Worm (Caenorhabditis elegans): ENCODE measurements around the gene mvb-12.

Gene mvb-12

ce11 chrIV:7870451-7870850 is 40.1 kb downstream of the mvb-12 start, which contains the start of gene T06C10.3:
Gene T06C10.3 (plus strand): TSS chrIV:7870751.
- TF ChIP-seq ztf-26 (tag; optimal IDR thresholded peaks at IDR 0.05) (no peak), hrde-1 (tag; optimal IDR thresholded peaks at IDR 0.05; ENCODE audit: borderline replicate concordance) (no peak), lir-1 (GFP tag; conservative IDR thresholded peaks at IDR 0.05) (no peak), lsy-27 (tag; optimal IDR thresholded peaks at IDR 0.05; ENCODE audit: borderline replicate concordance, insufficient read depth) (no peak), Y53F4B.3 (GFP tag; IDR thresholded peaks at IDR 0.05) (no peak), sdz-38 (tag; optimal IDR thresholded peaks at IDR 0.05) (no peak), zim-3 (tag; optimal IDR thresholded peaks at IDR 0.05) (no peak)

DNA sequence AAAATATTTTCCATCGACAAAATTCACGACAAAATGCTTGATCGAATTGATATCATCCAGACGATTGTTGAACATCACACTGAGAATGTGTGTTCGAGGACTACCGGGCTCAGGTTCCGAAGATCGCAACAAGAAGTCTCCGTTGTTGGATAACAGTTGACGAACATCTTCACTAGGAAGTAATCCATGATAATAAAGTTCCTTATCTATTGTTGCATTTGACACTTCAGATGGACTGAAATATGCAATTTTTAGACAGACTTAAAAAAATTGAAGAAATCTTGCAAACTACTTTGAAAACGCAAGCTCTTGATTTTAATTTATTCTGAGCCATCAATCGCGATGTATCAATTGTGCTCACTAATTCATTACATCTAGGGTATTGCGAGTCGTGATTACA is 46.9 kb downstream of the mvb-12 start:
- TF ChIP-seq snpc-1.3 (tag; optimal IDR thresholded peaks at IDR 0.05; ENCODE audit: insufficient read depth) = no peak
- no peak for TF ChIP-seq rcor-1 (GFP tag; IDR thresholded peaks at IDR 0.05)
- no peak for TF ChIP-seq T26A5.8 (tag; optimal IDR thresholded peaks at IDR 0.05)
- no peak for TF ChIP-seq ceh-79 (tag; optimal IDR thresholded peaks at IDR 0.05)
- TF ChIP-seq B0035.1 (tag; optimal IDR thresholded peaks at IDR 0.05) = no peak
- TF ChIP-seq ztf-28 (GFP tag; IDR thresholded peaks at IDR 0.05) = no peak
- no peak for TF ChIP-seq nfyb-1 (GFP tag; IDR thresholded peaks at IDR 0.05)
- no peak for TF ChIP-seq lin-26 (GFP tag; IDR thresholded peaks at IDR 0.05)
- no peak for TF ChIP-seq let-526 (GFP tag; IDR thresholded peaks at IDR 0.05)
- TF ChIP-seq lag-1 (GFP tag; IDR thresholded peaks at IDR 0.05) = no peak
- TF ChIP-seq Y53F4B.3 (GFP tag; IDR thresholded peaks at IDR 0.05) = no peak
- no peak for TF ChIP-seq mel-28 (tag; optimal IDR thresholded peaks at IDR 0.05; ENCODE audit: borderline replicate concordance)
- TF ChIP-seq rpc-1 (optimal IDR thresholded peaks at IDR 0.05) = no peak
- TF ChIP-seq rpc-1 (tag; optimal IDR thresholded peaks at IDR 0.05) = no peak
- no peak for TF ChIP-seq xnd-1 (tag; optimal IDR thresholded peaks at IDR 0.05)

ce11 chrIV:7877781-7878180 is 47.5 kb downstream of the mvb-12 start, which contains the start of gene kin-26:
Gene kin-26 (minus strand): TSS chrIV:7877881.
- TF ChIP-seq F10E7.11 (tag; optimal IDR thresholded peaks at IDR 0.05) (no peak), snpc-1.1 (tag; optimal IDR thresholded peaks at IDR 0.05; ENCODE audit: insufficient read depth) (no peak), attf-3 (GFP tag; conservative IDR thresholded peaks at IDR 0.05) (no peak), ztf-25 (GFP tag; IDR thresholded peaks at IDR 0.05) (no peak), attf-5 (GFP tag; optimal IDR thresholded peaks at IDR 0.05) (no peak), ceh-79 (tag; optimal IDR thresholded peaks at IDR 0.05) (no peak), gei-17 (GFP tag; optimal IDR thresholded peaks at IDR 0.05) (no peak), F22D6.2 (tag; optimal IDR thresholded peaks at IDR 0.05) (no peak), C17E4.6 (GFP tag; IDR thresholded peaks at IDR 0.05) (no peak), ztf-6 (GFP tag; IDR thresholded peaks at IDR 0.05) (no peak)

ce11 chrIV:7879017-7879416 is 48.7 kb downstream of the mvb-12 start, which contains the start of gene srt-73:
Gene srt-73 (plus strand): TSS chrIV:7879317.
- TF ChIP-seq ztf-22 (GFP tag; optimal IDR thresholded peaks at IDR 0.05) = no peak
- no peak for TF ChIP-seq ztf-18 (tag; optimal IDR thresholded peaks at IDR 0.05)
- no peak for TF ChIP-seq egl-18 (GFP tag; IDR thresholded peaks at IDR 0.05)
- TF ChIP-seq lir-1 (GFP tag; conservative IDR thresholded peaks at IDR 0.05) = no peak

ce11 chrIV:7881166-7881565 is 50.8 kb downstream of the mvb-12 start:
- no peak for TF ChIP-seq zfh-2 (GFP tag; conservative IDR thresholded peaks at IDR 0.05)
- no peak for TF ChIP-seq F57A8.1 (GFP tag; optimal IDR thresholded peaks at IDR 0.05)
- no peak for TF ChIP-seq F55B11.4 (tag; optimal IDR thresholded peaks at IDR 0.05; ENCODE audit: borderline replicate concordance, insufficient read depth)
- TF ChIP-seq pha-4 (tag; optimal IDR thresholded peaks at IDR 0.05) = no peak
- TF ChIP-seq hmg-20 (GFP tag; IDR thresholded peaks at IDR 0.05) = no peak
- TF ChIP-seq hlh-26 (GFP tag; conservative IDR thresholded peaks at IDR 0.05) = no peak
- no peak for TF ChIP-seq T26A5.8 (tag; optimal IDR thresholded peaks at IDR 0.05)
- TF ChIP-seq xnd-1 (tag; optimal IDR thresholded peaks at IDR 0.05) = no peak
- no peak for TF ChIP-seq akir-1 (GFP tag; optimal IDR thresholded peaks at IDR 0.05)
- TF ChIP-seq B0336.3 (GFP tag; IDR thresholded peaks at IDR 0.05) = no peak
- no peak for TF ChIP-seq mes-4 (tag; optimal IDR thresholded peaks at IDR 0.05)
- no peak for TF ChIP-seq Y95B8A.8 (GFP tag; IDR thresholded peaks at IDR 0.05)
- TF ChIP-seq ceh-91 (GFP tag; IDR thresholded peaks at IDR 0.05) = no peak

Measured in whole organism, young adult.